Worm (Caenorhabditis elegans) whole organism, L4 larva: ENCODE measurements around the gene B0454.5.

Source experiments
- ceh-82 ChIP-seq: sonication (generic microtip); optimal IDR thresholded peaks from 2 replicates; lab custom pipeline; 2017; ENCODE audit warnings: missing biosample characterization, missing genetic modification characterization
- daf-12 ChIP-seq: fragments of 150-350 bp; optimal IDR thresholded peaks from 2 replicates; lab custom pipeline; 2014; ENCODE audit warnings: missing biosample characterization, missing genetic modification reagents, missing genetic modification characterization
- fkh-10 ChIP-seq: fragments of 150-350 bp; optimal IDR thresholded peaks from 2 replicates; lab custom pipeline; 2014; ENCODE audit warnings: missing biosample characterization, missing genetic modification reagents, missing genetic modification characterization
- lin-13 ChIP-seq: fragments of 150-350 bp; optimal IDR thresholded peaks from 2 replicates; lab custom pipeline; 2014; ENCODE audit warnings: missing biosample characterization, missing genetic modification reagents, missing genetic modification characterization
- nhr-237 ChIP-seq: sonication (generic microtip); optimal IDR thresholded peaks from 2 replicates; lab custom pipeline; 2017; ENCODE audit warnings: missing biosample characterization, missing genetic modification characterization
- nhr-28 ChIP-seq: fragments of 150-350 bp; optimal IDR thresholded peaks from 2 replicates; lab custom pipeline; 2014; ENCODE audit warnings: missing biosample characterization, missing genetic modification characterization
- skn-1 ChIP-seq: fragments of 150-350 bp; optimal IDR thresholded peaks from 2 replicates; lab custom pipeline; 2014; ENCODE audit warnings: missing biosample characterization, missing genetic modification characterization
- snpc-4 ChIP-seq: fragments of 150-350 bp; optimal IDR thresholded peaks from 2 replicates; lab custom pipeline; 2014; ENCODE audit warnings: missing biosample characterization, missing genetic modification characterization
- tra-1 ChIP-seq: fragments of 200-800 bp; sonication (Bioruptor generic); IDR thresholded peaks from 2 replicates; pipeline ENCODE4 v1.3.6; 2022; ENCODE audit warnings: missing genetic modification reagents, missing genetic modification characterization, missing compliant biosample characterization
- unc-39 ChIP-seq: sonication (generic microtip); optimal IDR thresholded peaks from 2 replicates; lab custom pipeline; 2017; ENCODE audit warnings: missing biosample characterization, missing genetic modification characterization
- ztf-11 ChIP-seq: fragments of 150-350 bp; optimal IDR thresholded peaks from 2 replicates; lab custom pipeline; 2014; ENCODE audit warnings: missing biosample characterization, missing genetic modification characterization

DNA sequence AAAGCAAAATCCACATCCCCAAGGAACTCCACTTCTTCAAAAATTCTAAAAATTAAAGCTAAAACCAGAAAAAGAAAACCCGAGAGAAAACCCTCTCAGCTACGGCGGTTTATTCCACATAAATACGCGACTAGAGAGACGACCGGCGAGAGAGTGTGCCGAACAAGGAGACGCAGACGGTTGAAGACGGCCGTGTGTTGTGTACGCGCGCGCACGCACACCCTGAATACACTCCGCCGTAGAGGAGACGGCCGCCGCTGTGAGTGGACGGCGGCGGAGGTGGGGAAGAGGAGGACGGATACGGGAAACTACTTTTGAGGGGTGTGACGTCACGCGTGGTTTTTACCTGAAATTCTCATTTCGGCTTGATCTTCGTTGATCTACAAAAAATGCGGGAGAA lies 16.0 kb downstream of the B0454.5 start:
- TF ChIP-seq nhr-28 (tag; lab: Kevin White, UChicago) (peak; percentile 40), ceh-82 (tag; lab: Kevin White, UChicago) (no peak), ztf-11 (tag; lab: Kevin White, UChicago) (no peak), daf-12 (tag; lab: Kevin White, UChicago) (no peak), skn-1 (no peak), nhr-237 (no peak), snpc-4 (tag; lab: Kevin White, UChicago) (no peak), unc-39 (no peak), lin-13 (no peak), fkh-10 (GFP tag; lab: Kevin White, UChicago) (no peak), tra-1 (GFP tag; lab: Robert Waterston, UW) (no peak)
